Worm (Caenorhabditis elegans) whole organism, midembryonic: ENCODE data around the gene C15C8.4.

Experiments used
- cog-1 ChIP-seq: sonication (generic microtip); optimal IDR thresholded peaks from 2 replicates; lab custom pipeline; 2016; ENCODE audit warnings: missing genetic modification characterization, missing compliant biosample characterization
- flt-1 ChIP-seq: fragments of 200-800 bp; sonication (Bioruptor generic); IDR thresholded peaks from 2 replicates; pipeline ENCODE4 v1.3.6; 2022; ENCODE audit warnings: missing genetic modification characterization, missing compliant biosample characterization
- klf-2 ChIP-seq: fragments of 200-800 bp; sonication (Bioruptor generic); conservative IDR thresholded peaks from 2 replicates; pipeline ENCODE4 v1.3.6; 2022; ENCODE audit warnings: missing genetic modification reagents, missing genetic modification characterization, missing compliant biosample characterization
- med-1 ChIP-seq: sonication (generic microtip); optimal IDR thresholded peaks from 2 replicates; lab custom pipeline; 2017; ENCODE audit warnings: missing genetic modification characterization, mild to moderate bottlenecking, missing compliant biosample characterization, antibody characterized with exemption, missing genetic modification reagents; ENCODE audit not compliant: insufficient read depth
- ref-1 ChIP-seq: fragments of 200-800 bp; sonication (Bioruptor generic); conservative IDR thresholded peaks from 2 replicates; pipeline ENCODE4 v1.3.6; 2022; ENCODE audit warnings: missing genetic modification reagents, missing genetic modification characterization, missing compliant biosample characterization
- ztf-23 ChIP-seq: fragments of 200-800 bp; sonication (Bioruptor generic); IDR thresholded peaks from 2 replicates; pipeline ENCODE4 v1.3.6; 2022; ENCODE audit warnings: missing genetic modification reagents, missing genetic modification characterization, missing compliant biosample characterization

ce11 chrV:12706511-12706910 lies 40.8 kb downstream of the C15C8.4 start:
- TF ChIP-seq cog-1 (tag; lab: Kevin White, UChicago): no peak
- no peak for TF ChIP-seq ztf-23 (GFP tag; lab: Robert Waterston, UW)
- no peak for TF ChIP-seq med-1 (GFP tag; lab: Kevin White, UChicago)
- TF ChIP-seq klf-2 (GFP tag; lab: Robert Waterston, UW): no peak
- TF ChIP-seq ref-1 (GFP tag; lab: Robert Waterston, UW): no peak
- no peak for TF ChIP-seq flt-1 (GFP tag; lab: Robert Waterston, UW)
